1 fruit fly cellular context compared by ENCODE assay signal in genomic region chrX:15475367-15475789, dm6.
TF ChIP-seq lines count a peak whose summit lies in the region.

TSS of gene mh (minus strand) at chrX:15475400.

TF ChIP-seq in whole organism, embryonic, 481 proteins besides CTCF, POLR2A, EP300 and RAD21 (continued from another document and continues in another):
- TF ChIP-seq CG11456 (GFP tag; IDR thresholded peaks at IDR 0.05; lab: Robert Waterston, UW) (no peak), CG31441 (GFP tag; IDR thresholded peaks at IDR 0.05; lab: Robert Waterston, UW) (no peak), CG17802 (tag; optimal IDR thresholded peaks at IDR 0.05; lab: Kevin White, UChicago) (no peak), Dad (GFP tag; optimal IDR thresholded peaks at IDR 0.05; lab: Kevin White, UChicago) (no peak), chn (GFP tag; optimal IDR thresholded peaks at IDR 0.05; lab: Kevin White, UChicago) (no peak), fu2 (GFP tag; optimal IDR thresholded peaks at IDR 0.05; lab: Kevin White, UChicago) (no peak), fd64A (GFP tag; optimal IDR thresholded peaks at IDR 0.05; lab: Kevin White, UChicago) (no peak), toy (GFP tag; IDR thresholded peaks at IDR 0.05; lab: Robert Waterston, UW) (no peak), CG2202 (tag; optimal IDR thresholded peaks at IDR 0.05; lab: Kevin White, UChicago) (no peak), Eip74EF (GFP tag; optimal IDR thresholded peaks at IDR 0.05; lab: Kevin White, UChicago) (no peak), CG2712 (tag; optimal IDR thresholded peaks at IDR 0.05; lab: Kevin White, UChicago) (no peak), CG17912 (GFP tag; optimal IDR thresholded peaks at IDR 0.05; lab: Kevin White, UChicago) (no peak), CG9797 (GFP tag; optimal IDR thresholded peaks at IDR 0.05; lab: Kevin White, UChicago) (peak; percentile 63), rib (GFP tag; IDR thresholded peaks at IDR 0.05; lab: Robert Waterston, UW) (no peak), croc (GFP tag; conservative IDR thresholded peaks at IDR 0.05; lab: Robert Waterston, UW) (no peak), kni (GFP tag; optimal IDR thresholded peaks at IDR 0.05; lab: Kevin White, UChicago) (no peak), ap (GFP tag; IDR thresholded peaks at IDR 0.05; lab: Robert Waterston, UW) (no peak), Sry-δ (GFP tag; optimal IDR thresholded peaks at IDR 0.05; lab: Kevin White, UChicago) (peak; percentile 80), CG15601 (tag; optimal IDR thresholded peaks at IDR 0.05; lab: Kevin White, UChicago) (no peak), Hr51 (GFP tag; optimal IDR thresholded peaks at IDR 0.05; lab: Kevin White, UChicago) (no peak), CG2875 (GFP tag; optimal IDR thresholded peaks at IDR 0.05; lab: Kevin White, UChicago) (no peak), slp2 (GFP tag; optimal IDR thresholded peaks at IDR 0.05; lab: Kevin White, UChicago) (no peak), CG10654 (GFP tag; optimal IDR thresholded peaks at IDR 0.05; lab: Kevin White, UChicago) (no peak), CG14050 (GFP tag; IDR thresholded peaks at IDR 0.05; lab: Robert Waterston, UW) (no peak), CG7987 (GFP tag; optimal IDR thresholded peaks at IDR 0.05; lab: Kevin White, UChicago) (no peak), CG34224 (GFP tag; IDR thresholded peaks at IDR 0.05; lab: Robert Waterston, UW; ENCODE audit: partially characterized antibody) (peak; percentile 44; the same call in 2 of the 3 replicates), CG4360 (GFP tag; IDR thresholded peaks at IDR 0.05; lab: Robert Waterston, UW) (no peak), D19A (tag; optimal IDR thresholded peaks at IDR 0.05; lab: Kevin White, UChicago) (no peak), ash1 (GFP tag; optimal IDR thresholded peaks at IDR 0.05; lab: Kevin White, UChicago) (no peak), tin (GFP tag; optimal IDR thresholded peaks at IDR 0.05; lab: Kevin White, UChicago) (no peak), scrt (GFP tag; optimal IDR thresholded peaks at IDR 0.05; lab: Kevin White, UChicago) (no peak), CG4820 (GFP tag; optimal IDR thresholded peaks at IDR 0.05; lab: Kevin White, UChicago) (no peak), Hmx (GFP tag; optimal IDR thresholded peaks at IDR 0.05; lab: Kevin White, UChicago) (no peak), pita (GFP tag; optimal IDR thresholded peaks at IDR 0.05; lab: Kevin White, UChicago) (no peak), Atf6 (GFP tag; IDR thresholded peaks at IDR 0.05; lab: Robert Waterston, UW) (no peak), Camta (GFP tag; optimal IDR thresholded peaks at IDR 0.05; lab: Kevin White, UChicago) (no peak), CG13123 (GFP tag; optimal IDR thresholded peaks at IDR 0.05; lab: Kevin White, UChicago) (no peak), wor (GFP tag; IDR thresholded peaks at IDR 0.05; lab: Robert Waterston, UW) (no peak), CG18476 (GFP tag; optimal IDR thresholded peaks at IDR 0.05; lab: Kevin White, UChicago) (peak; percentile 10), CG10543 (GFP tag; optimal IDR thresholded peaks at IDR 0.05; lab: Kevin White, UChicago) (no peak), Tbp (GFP tag; optimal IDR thresholded peaks at IDR 0.05; lab: Kevin White, UChicago) (no peak), repo (GFP tag; optimal IDR thresholded peaks at IDR 0.05; lab: Kevin White, UChicago) (no peak), pho (GFP tag; optimal IDR thresholded peaks at IDR 0.05; lab: Kevin White, UChicago) (no peak), Hsf (GFP tag; optimal IDR thresholded peaks at IDR 0.05; lab: Kevin White, UChicago) (peak; percentile 30), Spps (tag; optimal IDR thresholded peaks at IDR 0.05; lab: Kevin White, UChicago) (no peak), CG32532 (GFP tag; IDR thresholded peaks at IDR 0.05; lab: Robert Waterston, UW) (no peak), Bteb2 (GFP tag; optimal IDR thresholded peaks at IDR 0.05; lab: Kevin White, UChicago) (no peak), mirr (GFP tag; optimal IDR thresholded peaks at IDR 0.05; lab: Kevin White, UChicago) (no peak), CG2889 (GFP tag; IDR thresholded peaks at IDR 0.05; lab: Robert Waterston, UW) (no peak), tx (GFP tag; optimal IDR thresholded peaks at IDR 0.05; lab: Kevin White, UChicago) (no peak), Dek (tag; optimal IDR thresholded peaks at IDR 0.05; lab: Kevin White, UChicago) (no peak), CG10431 (GFP tag; optimal IDR thresholded peaks at IDR 0.05; lab: Kevin White, UChicago) (no peak), Sox102F (GFP tag; optimal IDR thresholded peaks at IDR 0.05; lab: Kevin White, UChicago) (no peak), CG14014 (GFP tag; IDR thresholded peaks at IDR 0.05; lab: Robert Waterston, UW) (no peak), bigmax (GFP tag; optimal IDR thresholded peaks at IDR 0.05; lab: Kevin White, UChicago) (no peak), nerfin-1 (tag; optimal IDR thresholded peaks at IDR 0.05; lab: Kevin White, UChicago) (peak; percentile 42), pb (GFP tag; optimal IDR thresholded peaks at IDR 0.05; lab: Kevin White, UChicago) (no peak), CG10565 (GFP tag; optimal IDR thresholded peaks at IDR 0.05; lab: Kevin White, UChicago) (no peak), so (GFP tag; IDR thresholded peaks at IDR 0.05; lab: Robert Waterston, UW) (no peak), sc (optimal IDR thresholded peaks at IDR 0.05; lab: Kevin White, UChicago) (no peak), sc (GFP tag; optimal IDR thresholded peaks at IDR 0.05; lab: Kevin White, UChicago) (no peak), Adf1 (GFP tag; IDR thresholded peaks at IDR 0.05; lab: Robert Waterston, UW) (no peak), ind (GFP tag; optimal IDR thresholded peaks at IDR 0.05; lab: Kevin White, UChicago) (no peak), HLH4C (GFP tag; IDR thresholded peaks at IDR 0.05; lab: Robert Waterston, UW; ENCODE audit: partially characterized antibody) (peak; percentile 58), Ptx1 (GFP tag; IDR thresholded peaks at IDR 0.05; lab: Robert Waterston, UW) (no peak), Bgb (GFP tag; IDR thresholded peaks at IDR 0.05; lab: Robert Waterston, UW; ENCODE audit: partially characterized antibody) (peak; percentile 60), B-H1 (GFP tag; IDR thresholded peaks at IDR 0.05; lab: Robert Waterston, UW) (no peak), CG4328 (GFP tag; optimal IDR thresholded peaks at IDR 0.05; lab: Kevin White, UChicago) (no peak), CG10147 (GFP tag; optimal IDR thresholded peaks at IDR 0.05; lab: Kevin White, UChicago) (no peak), B-H2 (GFP tag; optimal IDR thresholded peaks at IDR 0.05; lab: Kevin White, UChicago) (no peak), lbe (GFP tag; optimal IDR thresholded peaks at IDR 0.05; lab: Kevin White, UChicago) (no peak), CG1529 (GFP tag; optimal IDR thresholded peaks at IDR 0.05; lab: Kevin White, UChicago) (no peak), kah (GFP tag; optimal IDR thresholded peaks at IDR 0.05; lab: Kevin White, UChicago) (no peak), gcm (GFP tag; optimal IDR thresholded peaks at IDR 0.05; lab: Kevin White, UChicago) (no peak), knrl (GFP tag; IDR thresholded peaks at IDR 0.05; lab: Robert Waterston, UW; ENCODE audit: partially characterized antibody) (peak; percentile 59), h (optimal IDR thresholded peaks at IDR 0.05; lab: Kevin White, UChicago) (no peak), CG31388 (GFP tag; optimal IDR thresholded peaks at IDR 0.05; lab: Kevin White, UChicago) (no peak), CG15073 (GFP tag; optimal IDR thresholded peaks at IDR 0.05; lab: Kevin White, UChicago) (no peak), Ets65A (GFP tag; lab: Kevin White, UChicago) (no peak), seq (GFP tag; IDR thresholded peaks at IDR 0.05; lab: Robert Waterston, UW) (no peak), grau (tag; optimal IDR thresholded peaks at IDR 0.05; lab: Kevin White, UChicago) (peak; percentile 55), CG11695 (GFP tag; IDR thresholded peaks at IDR 0.05; lab: Robert Waterston, UW) (no peak), ATbp (GFP tag; optimal IDR thresholded peaks at IDR 0.05; lab: Kevin White, UChicago) (no peak), yki (optimal IDR thresholded peaks at IDR 0.05; lab: Kevin White, UChicago) (no peak), fd102C (GFP tag; optimal IDR thresholded peaks at IDR 0.05; lab: Kevin White, UChicago) (no peak), CG32772 (GFP tag; IDR thresholded peaks at IDR 0.05; lab: Robert Waterston, UW) (no peak), cas (GFP tag; IDR thresholded peaks at IDR 0.05; lab: Robert Waterston, UW) (no peak), crp (GFP tag; optimal IDR thresholded peaks at IDR 0.05; lab: Kevin White, UChicago) (peak in 1 of 2 experiments; percentile 42), CG8290 (GFP tag; optimal IDR thresholded peaks at IDR 0.05; lab: Kevin White, UChicago) (no peak), CG8290 (tag; optimal IDR thresholded peaks at IDR 0.05; lab: Kevin White, UChicago) (no peak), Sry-β (GFP tag; optimal IDR thresholded peaks at IDR 0.05; lab: Kevin White, UChicago) (no peak), insv (GFP tag; optimal IDR thresholded peaks at IDR 0.05; lab: Kevin White, UChicago) (no peak), Sin3A (optimal IDR thresholded peaks at IDR 0.05; lab: Kevin White, UChicago) (peak; percentile 42), p53 (GFP tag; optimal IDR thresholded peaks at IDR 0.05; lab: Kevin White, UChicago) (no peak), Oli (tag; optimal IDR thresholded peaks at IDR 0.05; lab: Kevin White, UChicago) (peak; percentile 9), CG17361 (GFP tag; IDR thresholded peaks at IDR 0.05; lab: Robert Waterston, UW) (peak; percentile 60; the same call in 2 of the 3 replicates), oc (tag; optimal IDR thresholded peaks at IDR 0.05; lab: Kevin White, UChicago) (no peak), CG13296 (GFP tag; optimal IDR thresholded peaks at IDR 0.05; lab: Kevin White, UChicago) (no peak), CG5953 (GFP tag; IDR thresholded peaks at IDR 0.05; lab: Robert Waterston, UW) (no peak), CG6175 (GFP tag; IDR thresholded peaks at IDR 0.05; lab: Robert Waterston, UW) (no peak), lab (GFP tag; optimal IDR thresholded peaks at IDR 0.05; lab: Kevin White, UChicago) (no peak), lilli (GFP tag; optimal IDR thresholded peaks at IDR 0.05; lab: Kevin White, UChicago) (no peak), fru (optimal IDR thresholded peaks at IDR 0.05; lab: Kevin White, UChicago) (no peak), Ada2b (GFP tag; IDR thresholded peaks at IDR 0.05; lab: Robert Waterston, UW) (peak; percentile 48), hbn (GFP tag; IDR thresholded peaks at IDR 0.05; lab: Robert Waterston, UW; ENCODE audit: partially characterized antibody) (peak; percentile 21; the same call in 1 of the 2 replicates), abd-A (tag; optimal IDR thresholded peaks at IDR 0.05; lab: Kevin White, UChicago) (no peak), ftz-f1 (GFP tag; optimal IDR thresholded peaks at IDR 0.05; lab: Kevin White, UChicago) (no peak), CG10979 (tag; optimal IDR thresholded peaks at IDR 0.05; lab: Kevin White, UChicago) (no peak), HLH3B (GFP tag; IDR thresholded peaks at IDR 0.05; lab: Robert Waterston, UW) (no peak), nau (GFP tag; optimal IDR thresholded peaks at IDR 0.05; lab: Kevin White, UChicago) (no peak), vnd (GFP tag; IDR thresholded peaks at IDR 0.05; lab: Robert Waterston, UW; ENCODE audit: partially characterized antibody) (peak; percentile 68; the same call in 2 of the 3 replicates), Hr3 (GFP tag; optimal IDR thresholded peaks at IDR 0.05; lab: Kevin White, UChicago) (no peak), corto (GFP tag; optimal IDR thresholded peaks at IDR 0.05; lab: Kevin White, UChicago) (no peak), jumu (GFP tag; optimal IDR thresholded peaks at IDR 0.05; lab: Kevin White, UChicago) (peak; percentile 5), grn (GFP tag; optimal IDR thresholded peaks at IDR 0.05; lab: Kevin White, UChicago) (no peak), sna (GFP tag; IDR thresholded peaks at IDR 0.05; lab: Robert Waterston, UW; ENCODE audit: partially characterized antibody) (no peak), CG1602 (GFP tag; optimal IDR thresholded peaks at IDR 0.05; lab: Kevin White, UChicago) (no peak), Usf (GFP tag; optimal IDR thresholded peaks at IDR 0.05; lab: Kevin White, UChicago) (no peak), wdn (GFP tag; IDR thresholded peaks at IDR 0.05; lab: Robert Waterston, UW) (no peak), NfI (GFP tag; optimal IDR thresholded peaks at IDR 0.05; lab: Kevin White, UChicago) (no peak), CG11247 (GFP tag; IDR thresholded peaks at IDR 0.05; lab: Robert Waterston, UW) (no peak), eve (GFP tag; optimal IDR thresholded peaks at IDR 0.05; lab: Kevin White, UChicago) (no peak), CG42726 (GFP tag; IDR thresholded peaks at IDR 0.05; lab: Robert Waterston, UW; ENCODE audit: partially characterized antibody) (0 out of 2 replicates have a peak, but pooled peaks have one; percentile 28), schlank (tag; optimal IDR thresholded peaks at IDR 0.05; lab: Kevin White, UChicago) (no peak), Sox100B (GFP tag; optimal IDR thresholded peaks at IDR 0.05; lab: Kevin White, UChicago) (no peak), Meics (GFP tag; optimal IDR thresholded peaks at IDR 0.05; lab: Kevin White, UChicago) (no peak), CG8281 (tag; optimal IDR thresholded peaks at IDR 0.05; lab: Kevin White, UChicago) (no peak), Kr (GFP tag; optimal IDR thresholded peaks at IDR 0.05; lab: Kevin White, UChicago) (no peak), dysf (GFP tag; IDR thresholded peaks at IDR 0.05; lab: Robert Waterston, UW) (peak; percentile 48; the same call in 1 of the 3 replicates), zf30C (GFP tag; optimal IDR thresholded peaks at IDR 0.05; lab: Kevin White, UChicago) (no peak), unc-4 (GFP tag; IDR thresholded peaks at IDR 0.05; lab: Robert Waterston, UW; ENCODE audit: partially characterized antibody) (peak; percentile 56), crc (GFP tag; optimal IDR thresholded peaks at IDR 0.05; lab: Kevin White, UChicago) (no peak), Gug (GFP tag; IDR thresholded peaks at IDR 0.05; lab: Robert Waterston, UW) (no peak; the same call in 3 of the 4 replicates), pfk (GFP tag; optimal IDR thresholded peaks at IDR 0.05; lab: Kevin White, UChicago) (no peak), salm (tag; optimal IDR thresholded peaks at IDR 0.05; lab: Kevin White, UChicago) (no peak), HHEX (GFP tag; optimal IDR thresholded peaks at IDR 0.05; lab: Kevin White, UChicago) (no peak), run (tag; optimal IDR thresholded peaks at IDR 0.05; lab: Kevin White, UChicago) (no peak), tio (GFP tag; optimal IDR thresholded peaks at IDR 0.05; lab: Kevin White, UChicago) (no peak)
